Worm (Caenorhabditis elegans) whole organism, mixed stage, embryonic: ENCODE data around the gene C25H3.1.
A peak's percentile ranks its signal among the peaks of the same experiment; 100 is the strongest.

Source experiments
- M03D4.4 ChIP-seq: sonication (generic microtip); optimal IDR thresholded peaks from 2 replicates; lab custom pipeline; 2017; ENCODE audit warnings: mild to moderate bottlenecking, missing genetic modification characterization, missing compliant biosample characterization
- bed-3 ChIP-seq: fragments of 200-800 bp; sonication (Bioruptor generic); optimal IDR thresholded peaks from 3 replicates; lab custom pipeline; 2018; ENCODE audit warnings: mild to moderate bottlenecking, missing genetic modification characterization, moderate library complexity, missing compliant biosample characterization
- blmp-1 ChIP-seq: fragments of 150-350 bp; optimal IDR thresholded peaks from 2 replicates; lab custom pipeline; 2014; ENCODE audit warnings: missing biosample characterization, missing genetic modification characterization
- ceh-39 ChIP-seq: fragments of 150-350 bp; optimal IDR thresholded peaks from 2 replicates; lab custom pipeline; 2014; ENCODE audit warnings: missing biosample characterization, missing genetic modification characterization
- ceh-43 ChIP-seq: fragments of 200-800 bp; sonication (Bioruptor generic); optimal IDR thresholded peaks from 2 replicates; lab custom pipeline; 2018; ENCODE audit warnings: mild to moderate bottlenecking, missing genetic modification characterization, moderate library complexity, missing compliant biosample characterization
- ceh-83 ChIP-seq: fragments of 200-800 bp; sonication (Bioruptor generic); optimal IDR thresholded peaks from 2 replicates; lab custom pipeline; 2018; ENCODE audit warnings: mild to moderate bottlenecking, missing genetic modification characterization, missing compliant biosample characterization
- ces-1 ChIP-seq: fragments of 150-350 bp; optimal IDR thresholded peaks from 2 replicates; lab custom pipeline; 2014; ENCODE audit warnings: missing biosample characterization, missing genetic modification reagents, missing genetic modification characterization
- cnd-1 ChIP-seq: fragments of 200-800 bp; sonication (Bioruptor generic); optimal IDR thresholded peaks from 2 replicates; lab custom pipeline; 2018; ENCODE audit warnings: mild to moderate bottlenecking, missing genetic modification characterization, missing compliant biosample characterization
- drap-1 ChIP-seq: fragments of 200-800 bp; sonication (Bioruptor generic); optimal IDR thresholded peaks from 3 replicates; lab custom pipeline; 2018; ENCODE audit warnings: mild to moderate bottlenecking, missing genetic modification characterization, missing compliant biosample characterization
- elt-1 ChIP-seq: sonication (generic microtip); optimal IDR thresholded peaks from 2 replicates; lab custom pipeline; 2017; ENCODE audit warnings: missing genetic modification characterization, mild to moderate bottlenecking, missing compliant biosample characterization, antibody characterized with exemption, moderate library complexity, borderline replicate concordance; ENCODE audit not compliant: insufficient read depth
- elt-3 ChIP-seq: fragments of 150-350 bp; optimal IDR thresholded peaks from 2 replicates; lab custom pipeline; 2014; ENCODE audit warnings: missing biosample characterization, missing genetic modification characterization
- flh-1 ChIP-seq: fragments of 200-800 bp; sonication (Bioruptor generic); optimal IDR thresholded peaks from 2 replicates; lab custom pipeline; 2018; ENCODE audit warnings: mild to moderate bottlenecking, missing genetic modification characterization, moderate library complexity, missing compliant biosample characterization
- ham-2 ChIP-seq: fragments of 200-800 bp; sonication (Bioruptor generic); optimal IDR thresholded peaks from 2 replicates; lab custom pipeline; 2018; ENCODE audit warnings: mild to moderate bottlenecking, missing genetic modification characterization, missing compliant biosample characterization
- hlh-1 ChIP-seq: fragments of 150-350 bp; optimal IDR thresholded peaks from 2 replicates; lab custom pipeline; 2014; ENCODE audit warnings: missing biosample characterization, missing genetic modification reagents, missing genetic modification characterization
- lin-13 ChIP-seq: fragments of 150-350 bp; optimal IDR thresholded peaks from 2 replicates; lab custom pipeline; 2014; ENCODE audit warnings: missing biosample characterization, missing genetic modification characterization
- lin-32 ChIP-seq: fragments of 200-800 bp; sonication (Bioruptor generic); optimal IDR thresholded peaks from 2 replicates; lab custom pipeline; 2018; ENCODE audit warnings: mild to moderate bottlenecking, missing genetic modification characterization, missing compliant biosample characterization
- lsy-2 ChIP-seq: fragments of 150-350 bp; optimal IDR thresholded peaks from 2 replicates; lab custom pipeline; 2014; ENCODE audit warnings: missing biosample characterization, missing genetic modification characterization
- mab-5 ChIP-seq: fragments of 150-350 bp; optimal IDR thresholded peaks from 2 replicates; lab custom pipeline; 2014; ENCODE audit warnings: missing biosample characterization, missing genetic modification characterization
- mep-1 ChIP-seq: fragments of 150-350 bp; optimal IDR thresholded peaks from 2 replicates; lab custom pipeline; 2017; ENCODE audit warnings: missing biosample characterization, missing genetic modification reagents, missing genetic modification characterization, inconsistent platforms
- mls-2 ChIP-seq: sonication (generic microtip); optimal IDR thresholded peaks from 2 replicates; lab custom pipeline; 2016; ENCODE audit warnings: mild to moderate bottlenecking, missing genetic modification characterization, moderate library complexity, missing compliant biosample characterization
- nhr-12 ChIP-seq: fragments of 150-350 bp; optimal IDR thresholded peaks from 2 replicates; lab custom pipeline; 2014; ENCODE audit warnings: missing biosample characterization, missing genetic modification characterization
- nhr-2 ChIP-seq: fragments of 150-350 bp; optimal IDR thresholded peaks from 2 replicates; lab custom pipeline; 2014; ENCODE audit warnings: missing biosample characterization, missing genetic modification characterization
- nhr-237 ChIP-seq: fragments of 150-350 bp; optimal IDR thresholded peaks from 2 replicates; lab custom pipeline; 2014; ENCODE audit warnings: missing biosample characterization, missing genetic modification characterization
- nhr-28 ChIP-seq: fragments of 150-350 bp; optimal IDR thresholded peaks from 2 replicates; lab custom pipeline; 2014; ENCODE audit warnings: missing biosample characterization, missing genetic modification characterization
- nhr-76 ChIP-seq: sonication (generic microtip); optimal IDR thresholded peaks from 2 replicates; lab custom pipeline; 2017; ENCODE audit warnings: missing biosample characterization, missing genetic modification characterization
- pha-4 ChIP-seq: fragments of 150-350 bp; optimal IDR thresholded peaks from 2 replicates; lab custom pipeline; 2018; ENCODE audit warnings: missing biosample characterization, missing genetic modification reagents, missing genetic modification characterization
- sem-2 ChIP-seq: fragments of 200-800 bp; sonication (Bioruptor generic); optimal IDR thresholded peaks from 2 replicates; lab custom pipeline; 2018; ENCODE audit warnings: mild to moderate bottlenecking, missing genetic modification characterization, missing compliant biosample characterization
- snpc-4 ChIP-seq: fragments of 150-350 bp; optimal IDR thresholded peaks from 2 replicates; lab custom pipeline; 2014; ENCODE audit warnings: missing biosample characterization, missing genetic modification characterization
- sptf-1 ChIP-seq: sonication (generic microtip); optimal IDR thresholded peaks from 2 replicates; lab custom pipeline; 2017; ENCODE audit warnings: mild to moderate bottlenecking, missing genetic modification characterization, moderate library complexity, missing compliant biosample characterization
- tbx-8 ChIP-seq: fragments of 200-800 bp; sonication (Bioruptor generic); optimal IDR thresholded peaks from 2 replicates; lab custom pipeline; 2018; ENCODE audit warnings: mild to moderate bottlenecking, missing genetic modification characterization, moderate library complexity, missing compliant biosample characterization
- unc-120 ChIP-seq: sonication (generic microtip); optimal IDR thresholded peaks from 2 replicates; lab custom pipeline; 2017; ENCODE audit warnings: missing genetic modification characterization, missing compliant biosample characterization; ENCODE audit not compliant: poor library complexity, severe bottlenecking
- unc-39 ChIP-seq: fragments of 150-350 bp; optimal IDR thresholded peaks from 2 replicates; lab custom pipeline; 2014; ENCODE audit warnings: missing biosample characterization, missing genetic modification characterization
- unc-62 ChIP-seq: fragments of 150-350 bp; optimal IDR thresholded peaks from 2 replicates; lab custom pipeline; 2014; ENCODE audit warnings: missing biosample characterization, missing genetic modification reagents, missing genetic modification characterization
- zip-8 ChIP-seq: fragments of 150-350 bp; optimal IDR thresholded peaks from 2 replicates; lab custom pipeline; 2014; ENCODE audit warnings: missing biosample characterization, missing genetic modification characterization
- ztf-11 ChIP-seq: fragments of 150-350 bp; optimal IDR thresholded peaks from 2 replicates; lab custom pipeline; 2014; ENCODE audit warnings: missing biosample characterization, missing genetic modification characterization

Gene C25H3.1

DNA sequence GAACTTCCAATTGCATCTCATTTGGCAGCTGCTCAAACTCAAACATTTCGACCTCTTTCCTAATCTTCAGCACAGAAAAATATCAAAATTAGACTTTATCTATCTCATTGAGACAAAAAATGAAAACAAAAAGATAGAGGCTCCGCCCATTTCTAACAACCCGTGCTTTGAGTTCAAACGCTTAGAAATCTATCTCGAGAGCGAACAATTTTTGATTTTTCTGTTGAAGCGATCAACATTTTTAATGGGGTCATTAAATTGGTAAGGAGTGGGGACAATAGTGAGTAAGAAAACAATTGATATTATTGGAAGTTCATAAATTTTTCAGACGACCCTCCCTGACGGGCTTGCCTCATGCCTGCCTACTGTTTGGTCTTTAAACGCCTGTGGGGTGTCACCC, at the start of gene C25H3.1, which contains the start of gene C25H3.10:
C25H3.1 (plus strand) TSS at position 203 of the 400 bp plus-strand sequence.
C25H3.10 (minus strand) TSS at position 101 of the 400 bp plus-strand sequence.
- TF ChIP-seq ztf-11 (tag; lab: Kevin White, UChicago) (no peak), elt-1 (tag; lab: Kevin White, UChicago) (no peak), tbx-8 (GFP tag; lab: Kevin White, UChicago) (no peak), drap-1 (GFP tag; lab: Kevin White, UChicago) (no peak), ceh-39 (tag; lab: Kevin White, UChicago) (no peak), unc-120 (tag; lab: Kevin White, UChicago) (no peak), ham-2 (GFP tag; lab: Kevin White, UChicago) (no peak), lin-32 (GFP tag; lab: Kevin White, UChicago) (no peak), mab-5 (tag; lab: Kevin White, UChicago) (no peak), nhr-28 (no peak), nhr-237 (tag; lab: Kevin White, UChicago) (no peak), hlh-1 (tag; lab: Kevin White, UChicago) (no peak), bed-3 (GFP tag; lab: Kevin White, UChicago) (no peak), nhr-76 (tag; lab: Kevin White, UChicago) (no peak), blmp-1 (tag; lab: Kevin White, UChicago) (no peak), flh-1 (GFP tag; lab: Kevin White, UChicago) (no peak), lin-13 (tag; lab: Kevin White, UChicago) (no peak), nhr-2 (tag; lab: Kevin White, UChicago) (no peak), nhr-12 (tag; lab: Kevin White, UChicago) (no peak), unc-62 (GFP tag; lab: Kevin White, UChicago) (no peak)

- TF ChIP-seq nhr-28 (no peak), mls-2 (tag; lab: Kevin White, UChicago) (no peak), nhr-12 (tag; lab: Kevin White, UChicago) (no peak), bed-3 (GFP tag; lab: Kevin White, UChicago) (no peak), nhr-237 (tag; lab: Kevin White, UChicago) (peak; percentile 40), nhr-76 (tag; lab: Kevin White, UChicago) (no peak), ceh-83 (GFP tag; lab: Kevin White, UChicago) (no peak), mep-1 (tag; lab: Kevin White, UChicago) (peak; percentile 88), nhr-2 (tag; lab: Kevin White, UChicago) (peak; percentile 23), sptf-1 (peak; percentile 32), ztf-11 (tag; lab: Kevin White, UChicago) (no peak), tbx-8 (GFP tag; lab: Kevin White, UChicago) (no peak), ces-1 (no peak), ceh-43 (GFP tag; lab: Kevin White, UChicago) (no peak), cnd-1 (tag; lab: Kevin White, UChicago) (no peak), lin-13 (tag; lab: Kevin White, UChicago) (peak; percentile 6), zip-8 (tag; lab: Kevin White, UChicago) (no peak), M03D4.4 (tag; lab: Kevin White, UChicago) (no peak), sem-2 (GFP tag; lab: Kevin White, UChicago) (no peak), lsy-2 (tag; lab: Kevin White, UChicago) (peak; percentile 80), mab-5 (tag; lab: Kevin White, UChicago) (no peak), unc-39 (tag; lab: Kevin White, UChicago) (no peak), blmp-1 (tag; lab: Kevin White, UChicago) (no peak), ham-2 (GFP tag; lab: Kevin White, UChicago) (no peak), unc-62 (GFP tag; lab: Kevin White, UChicago) (peak; percentile 1), elt-1 (tag; lab: Kevin White, UChicago) (no peak), flh-1 (GFP tag; lab: Kevin White, UChicago) (no peak), elt-3 (tag; lab: Kevin White, UChicago) (no peak), pha-4 (tag; lab: Kevin White, UChicago) (peak; percentile 28), unc-120 (tag; lab: Kevin White, UChicago) (no peak), ceh-39 (tag; lab: Kevin White, UChicago) (peak; percentile 96), hlh-1 (tag; lab: Kevin White, UChicago) (peak; percentile 76), snpc-4 (tag; lab: Kevin White, UChicago) (no peak)
Measured at ce11 chrII:5649236-5650004, 49.5 kb upstream of the C25H3.1 start, which contains the start of the genes sam-4, F59E12.17 and zyg-1. sam-4 (minus strand) TSS chrII:5649286. F59E12.17 (minus strand) TSS chrII:5649470. zyg-1 (plus strand) TSS chrII:5649748.
